Fruit fly (Drosophila melanogaster) whole organism, prepupa: ENCODE data around the gene CG12680.

ENCODE experiments used
- CG10631 ChIP-seq: fragments of 200-800 bp; sonication (Bioruptor generic); optimal IDR thresholded peaks from 2 replicates; lab custom pipeline; 2016; ENCODE audit warnings: missing biosample characterization, missing genetic modification characterization
- CG11294 ChIP-seq: fragments of 200-800 bp; sonication (Bioruptor generic); IDR thresholded peaks from 2 replicates; pipeline ENCODE4 v1.3.6; 2022; ENCODE audit warnings: missing biosample characterization, missing genetic modification characterization
- CG11902 ChIP-seq: fragments of 200-800 bp; sonication (Bioruptor generic); optimal IDR thresholded peaks from 3 replicates; lab custom pipeline; 2016; ENCODE audit warnings: missing biosample characterization, missing genetic modification characterization
- CG15336 ChIP-seq: fragments of 200-800 bp; sonication (Bioruptor generic); IDR thresholded peaks from 2 replicates; pipeline ENCODE4 v1.3.6; 2022; ENCODE audit warnings: missing biosample characterization, missing genetic modification characterization
- CG16779 ChIP-seq: fragments of 200-800 bp; sonication (Bioruptor generic); optimal IDR thresholded peaks from 3 replicates; lab custom pipeline; 2017; ENCODE audit warnings: missing biosample characterization, mild to moderate bottlenecking, missing genetic modification characterization
- CG3032 ChIP-seq: fragments of 200-800 bp; optimal IDR thresholded peaks from 2 replicates; lab custom pipeline; 2019; ENCODE audit warnings: missing biosample characterization, mild to moderate bottlenecking, missing genetic modification characterization, moderate library complexity
- CG32006 ChIP-seq: fragments of 200-800 bp; sonication (Bioruptor generic); optimal IDR thresholded peaks from 3 replicates; lab custom pipeline; 2017; ENCODE audit warnings: missing biosample characterization, mild to moderate bottlenecking, missing genetic modification characterization
- CG3919 ChIP-seq: fragments of 200-800 bp; sonication (Bioruptor generic); optimal IDR thresholded peaks from 3 replicates; lab custom pipeline; 2016; ENCODE audit warnings: missing biosample characterization, missing genetic modification characterization
- CG4318 ChIP-seq: fragments of 200-800 bp; sonication (Bioruptor generic); optimal IDR thresholded peaks from 3 replicates; lab custom pipeline; 2017; ENCODE audit warnings: missing biosample characterization, mild to moderate bottlenecking, missing genetic modification characterization
- CG6163 ChIP-seq: fragments of 200-800 bp; sonication (Bioruptor generic); IDR thresholded peaks from 3 replicates; pipeline ENCODE4 v1.3.6; 2022; ENCODE audit warnings: missing biosample characterization, missing genetic modification characterization
- CG6276 ChIP-seq: fragments of 200-800 bp; sonication (Bioruptor generic); optimal IDR thresholded peaks from 2 replicates; lab custom pipeline; 2017; ENCODE audit warnings: missing biosample characterization, mild to moderate bottlenecking, missing genetic modification characterization
- CG6854 ChIP-seq: fragments of 200-800 bp; sonication (Bioruptor generic); optimal IDR thresholded peaks from 2 replicates; lab custom pipeline; 2017; ENCODE audit warnings: missing biosample characterization, mild to moderate bottlenecking, missing genetic modification characterization
- CG7368 ChIP-seq: fragments of 200-800 bp; sonication (Bioruptor generic); optimal IDR thresholded peaks from 3 replicates; lab custom pipeline; 2016; ENCODE audit warnings: missing biosample characterization, missing genetic modification characterization
- CG8119 ChIP-seq: fragments of 200-800 bp; sonication (Bioruptor generic); IDR thresholded peaks from 3 replicates; pipeline ENCODE4 v1.3.6; 2022; ENCODE audit warnings: missing biosample characterization, missing genetic modification characterization
- CG8632 ChIP-seq: fragments of 200-800 bp; sonication (Bioruptor generic); optimal IDR thresholded peaks from 3 replicates; lab custom pipeline; 2016; ENCODE audit warnings: missing biosample characterization, missing genetic modification characterization
- CG9139 ChIP-seq: fragments of 200-800 bp; sonication (Bioruptor generic); optimal IDR thresholded peaks from 3 replicates; lab custom pipeline; 2017; ENCODE audit warnings: missing biosample characterization, mild to moderate bottlenecking, missing genetic modification characterization
- Eip75B ChIP-seq: fragments of 200-800 bp; sonication (Bioruptor generic); optimal IDR thresholded peaks from 3 replicates; lab custom pipeline; 2016; ENCODE audit warnings: missing biosample characterization, missing genetic modification characterization
- Eip78C ChIP-seq: fragments of 200-800 bp; sonication (Bioruptor generic); peaks from one replicate; lab custom pipeline; 2016; ENCODE audit warnings: missing biosample characterization, missing genetic modification characterization
- Eip93F ChIP-seq: fragments of 200-800 bp; sonication (Bioruptor generic); optimal IDR thresholded peaks from 2 replicates; lab custom pipeline; 2016; ENCODE audit warnings: missing biosample characterization, mild to moderate bottlenecking, missing genetic modification characterization
- Ets21C ChIP-seq: fragments of 200-800 bp; sonication (Bioruptor generic); optimal IDR thresholded peaks from 3 replicates; lab custom pipeline; 2016; ENCODE audit warnings: missing biosample characterization, missing genetic modification characterization
- Gug ChIP-seq: fragments of 200-800 bp; sonication (Bioruptor generic); IDR thresholded peaks from 2 replicates; pipeline ENCODE4 v1.3.6; 2022; ENCODE audit warnings: missing biosample characterization, missing genetic modification characterization
- Hr39 ChIP-seq: fragments of 200-800 bp; sonication (Bioruptor generic); optimal IDR thresholded peaks from 2 replicates; lab custom pipeline; 2016; ENCODE audit warnings: missing biosample characterization, missing genetic modification characterization
- Hr4 ChIP-seq: fragments of 200-800 bp; sonication (Bioruptor generic); optimal IDR thresholded peaks from 3 replicates; lab custom pipeline; 2016; ENCODE audit warnings: missing biosample characterization, missing genetic modification characterization
- Lpt ChIP-seq: fragments of 200-800 bp; sonication (Bioruptor generic); optimal IDR thresholded peaks from 3 replicates; lab custom pipeline; 2016; ENCODE audit warnings: missing biosample characterization, missing genetic modification characterization
- Met ChIP-seq: fragments of 200-800 bp; sonication (Bioruptor generic); optimal IDR thresholded peaks from 3 replicates; lab custom pipeline; 2016; ENCODE audit warnings: missing biosample characterization, missing genetic modification characterization
- OdsH ChIP-seq: fragments of 200-800 bp; sonication (Bioruptor generic); optimal IDR thresholded peaks from 3 replicates; lab custom pipeline; 2016; ENCODE audit warnings: missing biosample characterization, missing genetic modification characterization
- Smox ChIP-seq: fragments of 200-800 bp; sonication (Bioruptor generic); optimal IDR thresholded peaks from 3 replicates; lab custom pipeline; 2016; ENCODE audit warnings: missing biosample characterization, missing genetic modification characterization
- Sox14 ChIP-seq: fragments of 200-800 bp; sonication (Bioruptor generic); optimal IDR thresholded peaks from 3 replicates; lab custom pipeline; 2016; ENCODE audit warnings: missing biosample characterization, missing genetic modification characterization
- Sox15 ChIP-seq: fragments of 200-800 bp; sonication (Bioruptor generic); optimal IDR thresholded peaks from 3 replicates; lab custom pipeline; 2016; ENCODE audit warnings: missing biosample characterization, missing genetic modification characterization
- achi ChIP-seq: fragments of 200-800 bp; sonication (Bioruptor generic); optimal IDR thresholded peaks from 3 replicates; lab custom pipeline; 2016; ENCODE audit warnings: missing biosample characterization, missing genetic modification characterization
- acj6 ChIP-seq: fragments of 200-800 bp; sonication (Bioruptor generic); optimal IDR thresholded peaks from 3 replicates; lab custom pipeline; 2016; ENCODE audit warnings: missing biosample characterization, missing genetic modification characterization
- cyc ChIP-seq: fragments of 200-800 bp; sonication (Bioruptor generic); optimal IDR thresholded peaks from 3 replicates; lab custom pipeline; 2016; ENCODE audit warnings: missing biosample characterization, missing genetic modification characterization
- dac ChIP-seq: fragments of 200-800 bp; sonication (Bioruptor generic); optimal IDR thresholded peaks from 2 replicates; lab custom pipeline; 2017; ENCODE audit warnings: missing biosample characterization, mild to moderate bottlenecking, missing genetic modification characterization
- dsx ChIP-seq: fragments of 200-800 bp; optimal IDR thresholded peaks from 3 replicates; lab custom pipeline; 2019; ENCODE audit warnings: missing biosample characterization, mild to moderate bottlenecking, missing genetic modification characterization, moderate library complexity; ENCODE audit not compliant: poor library complexity, severe bottlenecking
- eg ChIP-seq: fragments of 200-800 bp; sonication (Bioruptor generic); IDR thresholded peaks from 3 replicates; pipeline ENCODE4 v1.3.6; 2022; ENCODE audit warnings: missing biosample characterization, missing genetic modification characterization
- esn ChIP-seq: fragments of 200-800 bp; sonication (Bioruptor generic); optimal IDR thresholded peaks from 2 replicates; lab custom pipeline; 2016; ENCODE audit warnings: missing biosample characterization, mild to moderate bottlenecking, missing genetic modification characterization, moderate library complexity
- lz ChIP-seq: fragments of 200-800 bp; sonication (Bioruptor generic); optimal IDR thresholded peaks from 3 replicates; lab custom pipeline; 2016; ENCODE audit warnings: missing biosample characterization, missing genetic modification characterization
- net ChIP-seq: fragments of 200-800 bp; sonication (Bioruptor generic); optimal IDR thresholded peaks from 3 replicates; lab custom pipeline; 2016; ENCODE audit warnings: missing biosample characterization, missing genetic modification characterization
- pdm3 ChIP-seq: fragments of 200-800 bp; sonication (Bioruptor generic); optimal IDR thresholded peaks from 3 replicates; lab custom pipeline; 2016; ENCODE audit warnings: missing biosample characterization, missing genetic modification characterization
- salr ChIP-seq, 2 experiments: fragments of 200-800 bp; sonication (Bioruptor generic); optimal IDR thresholded peaks; 3 replicates each; lab custom pipeline; 2016 to 2018; ENCODE audit warnings: missing biosample characterization in 2 of 2, missing genetic modification characterization in 2 of 2, mild to moderate bottlenecking in 1 of 2
- ss ChIP-seq, 2 experiments: fragments of 200-800 bp; sonication (Bioruptor generic); optimal IDR thresholded peaks; 2 replicates in 1 of 2; 3 replicates in 1 of 2; lab custom pipeline; 2017 to 2018; ENCODE audit warnings: mild to moderate bottlenecking in 2 of 2, missing biosample characterization in 2 of 2, missing genetic modification characterization in 2 of 2, moderate library complexity in 1 of 2
- svp ChIP-seq: fragments of 200-800 bp; sonication (Bioruptor generic); peaks from one replicate; lab custom pipeline; 2016; ENCODE audit warnings: missing biosample characterization, missing genetic modification characterization
- topi ChIP-seq: fragments of 200-800 bp; sonication (Bioruptor generic); optimal IDR thresholded peaks from 3 replicates; lab custom pipeline; 2016; ENCODE audit warnings: missing biosample characterization, missing genetic modification characterization

CG12680 gene

dm6 chrX:4962964-4963363 is 34.3 kb upstream of the CG12680 start (continued):
- TF ChIP-seq svp (GFP tag; lab: Kevin White, UChicago) (no peak), CG7368 (GFP tag; lab: Kevin White, UChicago) (no peak), CG15336 (GFP tag; lab: Robert Waterston, UW) (0 out of 2 replicates have a peak, but pooled peaks have one; percentile 44)

dm6 chrX:4965673-4966072 is 31.6 kb upstream of the CG12680 start:
- peak; percentile 83 for TF ChIP-seq CG15336 (GFP tag; lab: Robert Waterston, UW)
- no peak for TF ChIP-seq Hr39 (GFP tag; lab: Kevin White, UChicago)
- TF ChIP-seq CG32006 (GFP tag; lab: Kevin White, UChicago), result peak; percentile 81
- peak; percentile 22 for TF ChIP-seq Sox14 (GFP tag; lab: Kevin White, UChicago)
- no peak for TF ChIP-seq CG7368 (GFP tag; lab: Kevin White, UChicago)
- peak; percentile 0 for TF ChIP-seq esn
- no peak for TF ChIP-seq topi (GFP tag; lab: Kevin White, UChicago)
- peak; percentile 53 for TF ChIP-seq CG10631 (GFP tag; lab: Kevin White, UChicago)
- TF ChIP-seq Met, result peak; percentile 29
- TF ChIP-seq Eip93F (GFP tag; lab: Kevin White, UChicago), result no peak
- no peak for TF ChIP-seq CG9139 (GFP tag; lab: Kevin White, UChicago)
- TF ChIP-seq CG6276 (GFP tag; lab: Kevin White, UChicago), result peak; percentile 11
- peak; percentile 68 for TF ChIP-seq Gug (GFP tag; lab: Robert Waterston, UW)
- peak; percentile 60 for TF ChIP-seq svp (GFP tag; lab: Kevin White, UChicago)
- TF ChIP-seq dac (GFP tag; lab: Kevin White, UChicago), result peak; percentile 52
- no peak for TF ChIP-seq Sox15
- no peak for TF ChIP-seq CG3032 (tag; lab: Kevin White, UChicago)
- peak; percentile 82 for TF ChIP-seq CG8119 (GFP tag; lab: Robert Waterston, UW)
- no peak for TF ChIP-seq CG6854 (GFP tag; lab: Kevin White, UChicago)
- peak; percentile 31 for TF ChIP-seq OdsH (GFP tag; lab: Kevin White, UChicago)
- peak; percentile 52 for TF ChIP-seq Eip75B (GFP tag; lab: Kevin White, UChicago)
- no peak for TF ChIP-seq net
- no peak for TF ChIP-seq CG8632
- no peak for TF ChIP-seq cyc (GFP tag; lab: Kevin White, UChicago)
- no peak for TF ChIP-seq Ets21C (GFP tag; lab: Kevin White, UChicago)
- peak; percentile 26 for TF ChIP-seq CG16779 (tag; lab: Kevin White, UChicago)
- TF ChIP-seq Hr4, result peak; percentile 83
- TF ChIP-seq CG11902, result no peak
- TF ChIP-seq achi (GFP tag; lab: Kevin White, UChicago), result peak; percentile 41
- peak; percentile 21 for TF ChIP-seq Lpt (GFP tag; lab: Kevin White, UChicago)
- TF ChIP-seq pdm3 (GFP tag; lab: Kevin White, UChicago), result peak; percentile 29
- TF ChIP-seq lz (GFP tag; lab: Kevin White, UChicago), result no peak
- peak; percentile 74 for TF ChIP-seq CG6163
- peak; percentile 17 to 30 for TF ChIP-seq ss (GFP tag; optimal IDR thresholded peaks at IDR 0.05; lab: Kevin White, UChicago)
- peak; percentile 11 for TF ChIP-seq acj6 (GFP tag; lab: Kevin White, UChicago)
- TF ChIP-seq eg (GFP tag; lab: Robert Waterston, UW), result peak; percentile 81
- peak; percentile 87 for TF ChIP-seq Eip78C
- no peak for TF ChIP-seq Smox
- TF ChIP-seq CG4318, result peak; percentile 38
- peak; percentile 42 for TF ChIP-seq CG11294 (GFP tag; lab: Robert Waterston, UW)
- TF ChIP-seq CG3919 (GFP tag; lab: Kevin White, UChicago), result no peak
- TF ChIP-seq salr (GFP tag; optimal IDR thresholded peaks at IDR 0.05; lab: Kevin White, UChicago), result peak in 1 of 2 experiments; percentile 42
- peak; percentile 77 for TF ChIP-seq dsx (GFP tag; lab: Kevin White, UChicago)
- TF ChIP-seq, all 60 proteins: peak for 27
